Worm (Caenorhabditis elegans) whole organism, mixed stage, embryonic: ENCODE measurements around the gene ttc-4.

Experiments used
- M03D4.4 ChIP-seq: sonication (generic microtip); optimal IDR thresholded peaks from 2 replicates; lab custom pipeline; 2017; ENCODE audit warnings: mild to moderate bottlenecking, missing genetic modification characterization, missing compliant biosample characterization
- bed-3 ChIP-seq: fragments of 200-800 bp; sonication (Bioruptor generic); optimal IDR thresholded peaks from 3 replicates; lab custom pipeline; 2018; ENCODE audit warnings: mild to moderate bottlenecking, missing genetic modification characterization, moderate library complexity, missing compliant biosample characterization
- ceh-39 ChIP-seq: fragments of 150-350 bp; optimal IDR thresholded peaks from 2 replicates; lab custom pipeline; 2014; ENCODE audit warnings: missing biosample characterization, missing genetic modification characterization
- ceh-43 ChIP-seq: fragments of 200-800 bp; sonication (Bioruptor generic); optimal IDR thresholded peaks from 2 replicates; lab custom pipeline; 2018; ENCODE audit warnings: mild to moderate bottlenecking, missing genetic modification characterization, moderate library complexity, missing compliant biosample characterization
- ceh-83 ChIP-seq: fragments of 200-800 bp; sonication (Bioruptor generic); optimal IDR thresholded peaks from 2 replicates; lab custom pipeline; 2018; ENCODE audit warnings: mild to moderate bottlenecking, missing genetic modification characterization, missing compliant biosample characterization
- ces-1 ChIP-seq: fragments of 150-350 bp; optimal IDR thresholded peaks from 2 replicates; lab custom pipeline; 2014; ENCODE audit warnings: missing biosample characterization, missing genetic modification reagents, missing genetic modification characterization
- cnd-1 ChIP-seq: fragments of 200-800 bp; sonication (Bioruptor generic); optimal IDR thresholded peaks from 2 replicates; lab custom pipeline; 2018; ENCODE audit warnings: mild to moderate bottlenecking, missing genetic modification characterization, missing compliant biosample characterization
- drap-1 ChIP-seq: fragments of 200-800 bp; sonication (Bioruptor generic); optimal IDR thresholded peaks from 3 replicates; lab custom pipeline; 2018; ENCODE audit warnings: mild to moderate bottlenecking, missing genetic modification characterization, missing compliant biosample characterization
- elt-1 ChIP-seq: sonication (generic microtip); optimal IDR thresholded peaks from 2 replicates; lab custom pipeline; 2017; ENCODE audit warnings: missing genetic modification characterization, mild to moderate bottlenecking, missing compliant biosample characterization, antibody characterized with exemption, moderate library complexity, borderline replicate concordance; ENCODE audit not compliant: insufficient read depth
- flh-1 ChIP-seq: fragments of 200-800 bp; sonication (Bioruptor generic); optimal IDR thresholded peaks from 2 replicates; lab custom pipeline; 2018; ENCODE audit warnings: mild to moderate bottlenecking, missing genetic modification characterization, moderate library complexity, missing compliant biosample characterization
- ham-2 ChIP-seq: fragments of 200-800 bp; sonication (Bioruptor generic); optimal IDR thresholded peaks from 2 replicates; lab custom pipeline; 2018; ENCODE audit warnings: mild to moderate bottlenecking, missing genetic modification characterization, missing compliant biosample characterization
- hlh-1 ChIP-seq: fragments of 150-350 bp; optimal IDR thresholded peaks from 2 replicates; lab custom pipeline; 2014; ENCODE audit warnings: missing biosample characterization, missing genetic modification reagents, missing genetic modification characterization
- lin-13 ChIP-seq: fragments of 150-350 bp; optimal IDR thresholded peaks from 2 replicates; lab custom pipeline; 2014; ENCODE audit warnings: missing biosample characterization, missing genetic modification characterization
- lin-32 ChIP-seq: fragments of 200-800 bp; sonication (Bioruptor generic); optimal IDR thresholded peaks from 2 replicates; lab custom pipeline; 2018; ENCODE audit warnings: mild to moderate bottlenecking, missing genetic modification characterization, missing compliant biosample characterization
- lsy-2 ChIP-seq: fragments of 150-350 bp; optimal IDR thresholded peaks from 2 replicates; lab custom pipeline; 2014; ENCODE audit warnings: missing biosample characterization, missing genetic modification characterization
- mab-5 ChIP-seq: fragments of 150-350 bp; optimal IDR thresholded peaks from 2 replicates; lab custom pipeline; 2014; ENCODE audit warnings: missing biosample characterization, missing genetic modification characterization
- mep-1 ChIP-seq: fragments of 150-350 bp; optimal IDR thresholded peaks from 2 replicates; lab custom pipeline; 2017; ENCODE audit warnings: missing biosample characterization, missing genetic modification reagents, missing genetic modification characterization, inconsistent platforms
- nhr-12 ChIP-seq: fragments of 150-350 bp; optimal IDR thresholded peaks from 2 replicates; lab custom pipeline; 2014; ENCODE audit warnings: missing biosample characterization, missing genetic modification characterization
- nhr-2 ChIP-seq: fragments of 150-350 bp; optimal IDR thresholded peaks from 2 replicates; lab custom pipeline; 2014; ENCODE audit warnings: missing biosample characterization, missing genetic modification characterization
- nhr-237 ChIP-seq: fragments of 150-350 bp; optimal IDR thresholded peaks from 2 replicates; lab custom pipeline; 2014; ENCODE audit warnings: missing biosample characterization, missing genetic modification characterization
- nhr-28 ChIP-seq: fragments of 150-350 bp; optimal IDR thresholded peaks from 2 replicates; lab custom pipeline; 2014; ENCODE audit warnings: missing biosample characterization, missing genetic modification characterization
- nhr-76 ChIP-seq: sonication (generic microtip); optimal IDR thresholded peaks from 2 replicates; lab custom pipeline; 2017; ENCODE audit warnings: missing biosample characterization, missing genetic modification characterization
- pha-4 ChIP-seq: fragments of 150-350 bp; optimal IDR thresholded peaks from 2 replicates; lab custom pipeline; 2018; ENCODE audit warnings: missing biosample characterization, missing genetic modification reagents, missing genetic modification characterization
- sem-2 ChIP-seq: fragments of 200-800 bp; sonication (Bioruptor generic); optimal IDR thresholded peaks from 2 replicates; lab custom pipeline; 2018; ENCODE audit warnings: mild to moderate bottlenecking, missing genetic modification characterization, missing compliant biosample characterization
- sptf-1 ChIP-seq: sonication (generic microtip); optimal IDR thresholded peaks from 2 replicates; lab custom pipeline; 2017; ENCODE audit warnings: mild to moderate bottlenecking, missing genetic modification characterization, moderate library complexity, missing compliant biosample characterization
- tbx-8 ChIP-seq: fragments of 200-800 bp; sonication (Bioruptor generic); optimal IDR thresholded peaks from 2 replicates; lab custom pipeline; 2018; ENCODE audit warnings: mild to moderate bottlenecking, missing genetic modification characterization, moderate library complexity, missing compliant biosample characterization
- unc-120 ChIP-seq: sonication (generic microtip); optimal IDR thresholded peaks from 2 replicates; lab custom pipeline; 2017; ENCODE audit warnings: missing genetic modification characterization, missing compliant biosample characterization; ENCODE audit not compliant: poor library complexity, severe bottlenecking
- unc-39 ChIP-seq: fragments of 150-350 bp; optimal IDR thresholded peaks from 2 replicates; lab custom pipeline; 2014; ENCODE audit warnings: missing biosample characterization, missing genetic modification characterization
- unc-62 ChIP-seq: fragments of 150-350 bp; optimal IDR thresholded peaks from 2 replicates; lab custom pipeline; 2014; ENCODE audit warnings: missing biosample characterization, missing genetic modification reagents, missing genetic modification characterization
- zip-8 ChIP-seq: fragments of 150-350 bp; optimal IDR thresholded peaks from 2 replicates; lab custom pipeline; 2014; ENCODE audit warnings: missing biosample characterization, missing genetic modification characterization
- ztf-11 ChIP-seq: fragments of 150-350 bp; optimal IDR thresholded peaks from 2 replicates; lab custom pipeline; 2014; ENCODE audit warnings: missing biosample characterization, missing genetic modification characterization

ttc-4 gene

ce11 chrII:5589690-5590089 is 4.8 kb upstream of the ttc-4 start, which contains the start of gene C17G10.13:
Gene C17G10.13, minus strand, starts transcription at chrII:5589790.
- TF ChIP-seq nhr-237 (no peak), sem-2 (GFP tag; lab: Kevin White, UChicago) (no peak), nhr-28 (tag; lab: Kevin White, UChicago) (no peak), unc-120 (tag; lab: Kevin White, UChicago) (no peak), ztf-11 (tag; lab: Kevin White, UChicago) (no peak), pha-4 (no peak), ham-2 (no peak), nhr-12 (no peak), nhr-2 (tag; lab: Kevin White, UChicago) (no peak), mep-1 (tag; lab: Kevin White, UChicago) (no peak), sptf-1 (tag; lab: Kevin White, UChicago) (no peak), ces-1 (GFP tag; lab: Kevin White, UChicago) (no peak), drap-1 (GFP tag; lab: Kevin White, UChicago) (no peak), M03D4.4 (no peak), ceh-39 (tag; lab: Kevin White, UChicago) (no peak), flh-1 (no peak), tbx-8 (GFP tag; lab: Kevin White, UChicago) (no peak)

- TF ChIP-seq elt-1 (tag; lab: Kevin White, UChicago) = no peak
- TF ChIP-seq ceh-83 (GFP tag; lab: Kevin White, UChicago) = no peak
- no peak for TF ChIP-seq unc-62 (GFP tag; lab: Kevin White, UChicago)
- no peak for TF ChIP-seq unc-120 (tag; lab: Kevin White, UChicago)
- no peak for TF ChIP-seq cnd-1 (tag; lab: Kevin White, UChicago)
- no peak for TF ChIP-seq ceh-43 (GFP tag; lab: Kevin White, UChicago)
- no peak for TF ChIP-seq nhr-2 (tag; lab: Kevin White, UChicago)
- TF ChIP-seq nhr-28 (tag; lab: Kevin White, UChicago) = no peak
- TF ChIP-seq nhr-12 = no peak
- TF ChIP-seq lin-13 (tag; lab: Kevin White, UChicago) = no peak
- no peak for TF ChIP-seq nhr-237
- TF ChIP-seq mab-5 = no peak
- no peak for TF ChIP-seq hlh-1 (tag; lab: Kevin White, UChicago)
- no peak for TF ChIP-seq lin-32 (GFP tag; lab: Kevin White, UChicago)
- no peak for TF ChIP-seq ces-1 (GFP tag; lab: Kevin White, UChicago)
- TF ChIP-seq tbx-8 (GFP tag; lab: Kevin White, UChicago) = no peak
- no peak for TF ChIP-seq sem-2 (GFP tag; lab: Kevin White, UChicago)
- no peak for TF ChIP-seq pha-4
Measured at ce11 chrII:5591558-5591957, 3.0 kb upstream of the ttc-4 start.

- TF ChIP-seq sptf-1 (tag; lab: Kevin White, UChicago) = no peak
- no peak for TF ChIP-seq M03D4.4
- no peak for TF ChIP-seq pha-4
- TF ChIP-seq, all 35 proteins: peak for 0
Measured at ce11 chrII:5592857-5593256, 1.7 kb upstream of the ttc-4 start.

- peak; percentile 80 for TF ChIP-seq unc-62 (GFP tag; lab: Kevin White, UChicago)
- peak; percentile 45 for TF ChIP-seq ces-1 (GFP tag; lab: Kevin White, UChicago)
- peak; percentile 87 for TF ChIP-seq mep-1 (tag; lab: Kevin White, UChicago)
- no peak for TF ChIP-seq zip-8 (tag; lab: Kevin White, UChicago)
- peak; percentile 2 for TF ChIP-seq nhr-2 (tag; lab: Kevin White, UChicago)
- peak; percentile 44 for TF ChIP-seq lsy-2 (tag; lab: Kevin White, UChicago)
- no peak for TF ChIP-seq ztf-11 (tag; lab: Kevin White, UChicago)
- peak; percentile 74 for TF ChIP-seq unc-120 (tag; lab: Kevin White, UChicago)
- TF ChIP-seq sptf-1 (tag; lab: Kevin White, UChicago) = no peak
- TF ChIP-seq unc-39 (tag; lab: Kevin White, UChicago) = no peak
- peak; percentile 81 for TF ChIP-seq lin-13 (tag; lab: Kevin White, UChicago)
- TF ChIP-seq nhr-12 = no peak
- no peak for TF ChIP-seq lin-32 (GFP tag; lab: Kevin White, UChicago)
- TF ChIP-seq nhr-237 = peak; percentile 39
- TF ChIP-seq ham-2 = no peak
- peak; percentile 47 for TF ChIP-seq cnd-1 (tag; lab: Kevin White, UChicago)
- TF ChIP-seq hlh-1 (tag; lab: Kevin White, UChicago) = peak; percentile 86
- TF ChIP-seq ceh-39 (tag; lab: Kevin White, UChicago) = peak; percentile 75
- TF ChIP-seq mab-5 = no peak
- no peak for TF ChIP-seq bed-3 (GFP tag; lab: Kevin White, UChicago)
- no peak for TF ChIP-seq nhr-76 (tag; lab: Kevin White, UChicago)
- no peak for TF ChIP-seq tbx-8 (GFP tag; lab: Kevin White, UChicago)
Measured at ce11 chrII:5593377-5593932, 1.1 kb upstream of the ttc-4 start, which contains the start of gene cdc-14. Gene cdc-14, minus strand, starts transcription at chrII:5593427.
